Worm (Caenorhabditis elegans): Measurements from ENCODE around the gene C34E10.10.
A peak's percentile ranks its signal among the peaks of the same experiment; 100 is the strongest.

C34E10.10 gene

ce11 chrIII:5206861-5207414 lies 20.7 kb downstream of the C34E10.10 start, which contains the start of gene morc-1:
morc-1 (minus strand) TSS chrIII:5206911.
- TF ChIP-seq hlh-11 (tag; optimal IDR thresholded peaks at IDR 0.05) (no peak), ceh-28 (tag; optimal IDR thresholded peaks at IDR 0.05) (no peak), snpc-4 (tag; optimal IDR thresholded peaks at IDR 0.05) (no peak), Y48G9A.11 (GFP tag; IDR thresholded peaks at IDR 0.05) (0 out of 2 replicates have a peak, but pooled peaks have one; percentile 14), dmd-9 (GFP tag; IDR thresholded peaks at IDR 0.05) (no peak), nhr-10 (tag; optimal IDR thresholded peaks at IDR 0.05) (no peak), dmd-8 (GFP tag; IDR thresholded peaks at IDR 0.05) (no peak), F44E2.7 (GFP tag; IDR thresholded peaks at IDR 0.05) (no peak), mes-2 (tag; optimal IDR thresholded peaks at IDR 0.05; ENCODE audit: poor library complexity, severe bottlenecking) (peak; percentile 34), ces-1 (GFP tag; optimal IDR thresholded peaks at IDR 0.05) (no peak), D1046.2 (GFP tag; IDR thresholded peaks at IDR 0.05) (no peak), jun-1 (tag; optimal IDR thresholded peaks at IDR 0.05) (no peak), egl-27 (tag; optimal IDR thresholded peaks at IDR 0.05) (no peak), F49E8.2 (tag; optimal IDR thresholded peaks at IDR 0.05; ENCODE audit: borderline replicate concordance) (no peak), nhr-111 (GFP tag; optimal IDR thresholded peaks at IDR 0.05) (no peak), R02D3.7 (tag; optimal IDR thresholded peaks at IDR 0.05) (no peak), unc-130 (GFP tag; optimal IDR thresholded peaks at IDR 0.05) (peak; percentile 15), pha-4 (GFP tag; IDR thresholded peaks at IDR 0.05) (no peak), pha-4 (tag; optimal IDR thresholded peaks at IDR 0.05) (no peak), spr-3 (GFP tag; optimal IDR thresholded peaks at IDR 0.05) (no peak), aha-1 (tag) (peak; percentile 81), dpl-1 (GFP tag; optimal IDR thresholded peaks at IDR 0.05) (no peak), snpc-1.2 (GFP tag; IDR thresholded peaks at IDR 0.05) (no peak), arid-1 (GFP tag; conservative IDR thresholded peaks at IDR 0.05) (no peak), lsy-2 (tag; optimal IDR thresholded peaks at IDR 0.05) (peak in 1 of 2 experiments; percentile 49)

DNA sequence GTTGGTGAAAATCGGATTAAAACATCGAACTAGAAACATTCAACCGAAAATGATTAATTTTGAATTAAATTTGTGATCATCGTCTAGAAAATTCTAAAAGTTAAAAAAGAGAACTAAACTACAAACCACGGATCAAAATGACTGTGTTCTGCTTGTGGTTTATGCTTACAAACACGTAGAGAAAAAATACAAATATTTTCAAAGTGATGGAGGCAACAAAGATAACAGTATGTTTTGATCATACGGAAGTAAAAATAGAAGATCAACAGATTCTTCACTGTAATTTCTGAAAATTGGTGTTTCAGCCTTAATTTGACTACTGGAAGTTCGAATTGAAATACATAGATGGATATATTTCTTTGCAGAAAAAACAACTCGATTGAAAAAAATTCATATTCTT lies 24.4 kb downstream of the C34E10.10 start:
- no peak for TF ChIP-seq nhr-76 (tag; optimal IDR thresholded peaks at IDR 0.05)
- no peak for TF ChIP-seq zfp-3 (GFP tag; conservative IDR thresholded peaks at IDR 0.05)
- no peak for TF ChIP-seq F10B5.3 (tag; optimal IDR thresholded peaks at IDR 0.05)
- no peak for TF ChIP-seq Y105C5A.15 (GFP tag; IDR thresholded peaks at IDR 0.05)
- no peak for TF ChIP-seq dmd-9 (GFP tag; IDR thresholded peaks at IDR 0.05)
- TF ChIP-seq tra-1 (GFP tag; IDR thresholded peaks at IDR 0.05) = no peak
- TF ChIP-seq hif-1 (tag; optimal IDR thresholded peaks at IDR 0.05) = no peak
- no peak for TF ChIP-seq vab-7 (GFP tag; IDR thresholded peaks at IDR 0.05)
- TF ChIP-seq skn-1 (tag; optimal IDR thresholded peaks at IDR 0.05) = no peak
- TF ChIP-seq mes-2 (tag; optimal IDR thresholded peaks at IDR 0.05; ENCODE audit: poor library complexity, severe bottlenecking) = no peak
- TF ChIP-seq ZK546.5 (tag; optimal IDR thresholded peaks at IDR 0.05) = no peak
- no peak for TF ChIP-seq aha-1 (tag)
- no peak for TF ChIP-seq php-3 (GFP tag; IDR thresholded peaks at IDR 0.05)
- no peak for TF ChIP-seq lin-1 (GFP tag; IDR thresholded peaks at IDR 0.05)
- TF ChIP-seq daf-12 (tag; optimal IDR thresholded peaks at IDR 0.05) = no peak
- no peak for TF ChIP-seq aly-2 (tag; optimal IDR thresholded peaks at IDR 0.05)
- TF ChIP-seq dve-1 (tag; optimal IDR thresholded peaks at IDR 0.05; ENCODE audit: insufficient read depth) = peak; percentile 29
- TF ChIP-seq rbr-2 (tag; optimal IDR thresholded peaks at IDR 0.05) = no peak
- peak; percentile 15 for TF ChIP-seq lin-13 (GFP tag; optimal IDR thresholded peaks at IDR 0.05)
- TF ChIP-seq spr-1 (tag; optimal IDR thresholded peaks at IDR 0.05) = no peak
- TF ChIP-seq ceh-32 (tag; optimal IDR thresholded peaks at IDR 0.05; ENCODE audit: poor library complexity) = no peak
- no peak for TF ChIP-seq fos-1 (tag; optimal IDR thresholded peaks at IDR 0.05)
- TF ChIP-seq spr-3 (GFP tag; optimal IDR thresholded peaks at IDR 0.05) = no peak
- no peak for TF ChIP-seq sdz-12 (GFP tag; optimal IDR thresholded peaks at IDR 0.05)
- TF ChIP-seq snpc-4 (tag; optimal IDR thresholded peaks at IDR 0.05) = no peak
- no peak for TF ChIP-seq hmg-1.1 (GFP tag; IDR thresholded peaks at IDR 0.05)
- no peak for TF ChIP-seq lir-3 (tag; optimal IDR thresholded peaks at IDR 0.05)
- TF ChIP-seq T20F7.1 (GFP tag; optimal IDR thresholded peaks at IDR 0.05) = no peak
- no peak for TF ChIP-seq F26F4.8 (GFP tag; conservative IDR thresholded peaks at IDR 0.05)
- no peak for TF ChIP-seq daf-16 (GFP tag; optimal IDR thresholded peaks at IDR 0.05)
- TF ChIP-seq daf-16 (tag; optimal IDR thresholded peaks at IDR 0.05) = peak; percentile 82
- no peak for TF ChIP-seq egl-27 (tag; optimal IDR thresholded peaks at IDR 0.05)

Data from whole organism, L4 larva.